Fruit fly (Drosophila melanogaster) S2 (cell line): Measurements from ENCODE around the gene CG33771.
"Not testable (repeated sequence)": the region's sequence is repeated elsewhere in the genome, so short reads cannot be mapped to it uniquely, and the experiment has no call there.

ENCODE experiments used
- CG8478 ChIP-seq: fragments of >200 bp; optimal IDR thresholded peaks from 2 replicates; lab custom pipeline; 2018
- CTCF ChIP-seq, 2 experiments: fragments of >200 bp; optimal IDR thresholded peaks; 2 replicates each; lab custom pipeline; 2018

CG33771 gene

DNA sequence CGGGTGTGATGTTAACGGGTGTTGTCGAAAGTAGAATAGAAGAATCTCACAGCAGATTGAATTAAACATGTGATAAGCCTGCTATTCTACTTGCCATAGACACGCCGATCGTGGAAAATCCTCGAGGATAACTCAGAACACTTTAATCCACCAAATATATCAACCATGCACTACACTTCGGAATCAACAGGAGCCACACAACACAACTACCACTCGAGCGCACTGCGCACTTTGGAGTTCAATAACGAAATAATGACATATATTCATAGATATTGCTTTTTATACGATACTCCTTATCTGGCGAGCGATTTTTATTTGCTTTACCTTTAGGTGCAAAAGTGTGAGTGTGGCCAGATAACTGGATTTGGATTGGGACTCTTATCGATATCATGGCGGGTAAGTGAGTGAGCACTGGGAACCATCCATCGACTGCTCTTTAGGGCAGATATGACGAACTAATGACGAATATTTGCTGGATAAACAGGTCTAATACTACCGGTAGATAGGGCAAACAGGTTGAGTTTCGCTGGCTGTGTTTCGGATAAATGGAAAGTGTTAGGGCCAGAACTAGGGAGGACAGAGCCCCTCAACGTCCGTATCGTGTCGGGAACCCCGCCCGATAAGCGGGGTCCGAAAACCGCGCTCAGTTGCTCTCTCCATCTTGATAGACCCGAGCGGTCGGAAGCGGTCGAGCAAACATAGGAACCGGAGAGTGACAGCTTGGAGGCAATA is 20.2 kb downstream of the CG33771 start, which contains the start of gene Jhbp6:
Gene Jhbp6 (plus strand): TSS at position 682 of the 732 bp plus-strand sequence.
- TF ChIP-seq CTCF (optimal IDR thresholded peaks at IDR 0.05; lab: Kevin White, UChicago) (no peak), CG8478 (lab: Kevin White, UChicago) (no peak)

DNA sequence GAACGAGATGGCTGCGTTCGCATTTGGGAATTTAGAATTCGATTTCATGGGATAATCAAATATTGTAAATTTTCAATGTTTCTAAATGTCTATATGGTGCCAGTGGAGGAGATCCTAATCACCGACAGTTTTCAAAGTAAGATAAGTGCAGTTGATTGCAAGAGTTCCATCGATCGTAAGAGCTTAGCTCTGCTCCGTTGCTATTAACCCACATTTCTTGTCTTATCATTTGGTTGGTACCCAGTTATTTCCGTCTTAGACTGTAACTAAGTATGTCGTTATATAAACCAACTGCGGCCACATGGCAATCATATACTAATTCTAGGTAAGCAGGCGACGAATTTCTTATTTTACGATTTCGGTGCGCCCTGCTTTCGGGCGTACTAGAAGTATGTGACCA is 21.0 kb downstream of the CG33771 start:
- TF ChIP-seq CG8478 (lab: Kevin White, UChicago) (no peak), CTCF (optimal IDR thresholded peaks at IDR 0.05; lab: Kevin White, UChicago) (no peak)

DNA sequence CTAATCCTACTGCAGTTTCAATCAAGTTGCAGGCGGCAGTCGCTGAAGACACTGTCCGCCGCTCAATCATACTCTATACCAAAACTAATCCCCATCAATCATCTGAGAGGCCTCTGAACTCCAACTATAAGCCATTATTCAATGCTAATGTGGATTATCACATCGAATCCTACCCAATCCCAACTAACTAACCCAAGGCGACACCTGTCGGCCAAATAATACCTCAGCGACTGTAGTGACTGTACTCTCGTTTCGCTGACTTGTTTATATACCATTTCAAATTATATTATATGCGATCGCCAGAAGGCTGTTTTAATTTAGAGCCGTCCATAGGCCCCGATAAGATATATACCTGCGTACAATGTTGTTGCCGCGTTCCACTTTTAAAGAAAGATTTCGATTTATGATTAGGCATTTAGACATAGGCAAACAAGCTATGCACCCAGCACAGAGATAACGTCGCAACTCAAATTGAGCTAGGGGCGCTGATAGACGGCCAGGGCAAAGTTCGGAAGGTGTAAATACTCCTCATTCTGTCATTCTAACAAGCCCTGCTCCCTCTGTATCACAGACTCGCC is 22.6 kb downstream of the CG33771 start:
- TF ChIP-seq CG8478 (lab: Kevin White, UChicago) (no peak), CTCF (optimal IDR thresholded peaks at IDR 0.05; lab: Kevin White, UChicago) (peak; percentile 72 to 73)

DNA sequence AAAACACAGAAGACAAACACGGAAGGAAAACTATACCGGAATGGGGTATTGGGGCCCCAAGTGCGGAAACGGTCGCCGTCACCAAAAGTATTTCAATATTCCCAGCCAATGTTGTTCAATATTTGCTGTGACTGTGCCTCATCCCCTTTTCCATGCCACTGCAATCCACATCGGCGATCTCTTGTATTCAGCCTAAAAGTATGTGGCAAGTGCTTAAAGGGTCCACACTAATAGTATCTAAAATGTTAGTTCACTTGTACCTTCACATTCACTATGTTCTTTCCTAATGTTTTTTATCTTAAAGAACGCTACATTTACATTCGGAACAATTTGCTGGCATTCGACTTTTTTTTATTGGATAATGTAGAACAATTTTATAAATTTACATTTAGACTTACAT is 31.7 kb downstream of the CG33771 start:
- no peak for TF ChIP-seq CG8478 (lab: Kevin White, UChicago)
- TF ChIP-seq CTCF (optimal IDR thresholded peaks at IDR 0.05; lab: Kevin White, UChicago): peak in 1 of 2 experiments; percentile 8

DNA sequence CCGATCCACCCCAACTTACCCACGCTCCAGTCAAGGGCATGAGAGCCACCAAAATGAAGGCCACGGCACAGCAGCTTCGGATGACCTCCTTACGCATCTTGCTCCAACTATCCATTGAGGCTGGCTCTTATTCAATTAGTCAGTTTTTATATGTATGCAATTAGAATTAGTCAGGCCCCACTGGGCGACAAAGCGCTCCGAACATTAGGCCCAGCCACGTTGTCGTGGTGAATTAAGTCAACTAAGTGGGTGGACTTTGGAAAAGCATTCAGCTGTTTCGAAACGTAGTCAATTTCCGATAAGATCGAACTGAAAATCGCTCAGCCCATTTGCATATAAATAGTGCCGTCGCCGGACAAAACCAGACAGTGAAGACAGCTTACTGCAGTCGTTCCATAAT is 37.8 kb downstream of the CG33771 start, which contains the start of the genes CG14455 and CG14456:
Gene CG14455 (minus strand): TSS at position 101 of the 400 bp plus-strand sequence.
Gene CG14456 (plus strand): TSS at position 236 of the 400 bp plus-strand sequence.
- TF ChIP-seq CG8478 (lab: Kevin White, UChicago) (no peak), CTCF (optimal IDR thresholded peaks at IDR 0.05; lab: Kevin White, UChicago) (no peak)

DNA sequence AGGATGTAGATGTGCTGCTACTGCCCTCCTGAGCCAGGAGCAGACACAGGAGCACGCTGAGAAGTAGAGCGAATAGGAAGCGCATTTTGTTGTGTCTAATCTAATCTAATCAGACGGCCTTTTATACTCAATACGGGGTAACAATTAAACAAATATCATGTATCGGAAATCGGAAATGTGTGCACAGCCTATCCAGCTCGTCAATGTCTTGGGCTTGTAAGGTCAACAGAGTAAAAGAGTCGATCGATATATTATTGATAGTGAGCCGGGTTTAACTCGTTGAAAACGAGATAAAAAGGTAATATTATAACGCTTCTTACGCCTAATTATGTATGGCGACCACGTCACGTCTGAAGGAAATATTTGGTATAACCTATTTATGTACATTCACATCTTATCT is 43.2 kb downstream of the CG33771 start, which contains the start of gene CG14454:
Gene CG14454 (minus strand): TSS at position 101 of the 400 bp plus-strand sequence.
- not testable (repeated sequence) for TF ChIP-seq CG8478 (lab: Kevin White, UChicago); CTCF (optimal IDR thresholded peaks at IDR 0.05; lab: Kevin White, UChicago)

DNA sequence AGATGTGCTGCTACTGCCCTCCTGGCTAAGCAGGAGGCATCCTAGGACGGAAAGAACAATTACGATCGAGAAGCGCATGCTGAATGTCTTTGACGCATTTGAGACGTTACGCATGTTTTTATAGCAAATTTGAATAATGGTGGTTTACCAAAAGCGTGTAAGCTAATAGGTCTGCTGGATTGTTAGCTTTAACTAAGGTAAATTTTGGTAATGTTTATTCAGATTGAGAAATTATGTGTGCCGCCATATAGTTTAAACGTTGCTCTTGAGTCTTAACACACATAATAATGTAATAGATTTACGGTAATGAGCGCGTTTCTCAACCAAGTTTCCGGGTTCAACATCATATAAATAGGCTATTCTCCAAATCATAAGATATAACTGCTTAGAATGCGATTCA is 44.5 kb downstream of the CG33771 start, which contains the start of the genes CG12546 and CG14453:
Gene CG12546 (minus strand): TSS at position 101 of the 400 bp plus-strand sequence.
Gene CG14453 (plus strand): TSS at position 372 of the 400 bp plus-strand sequence.
- TF ChIP-seq CTCF (optimal IDR thresholded peaks at IDR 0.05; lab: Kevin White, UChicago): no peak
- TF ChIP-seq CG8478 (lab: Kevin White, UChicago): no peak

DNA sequence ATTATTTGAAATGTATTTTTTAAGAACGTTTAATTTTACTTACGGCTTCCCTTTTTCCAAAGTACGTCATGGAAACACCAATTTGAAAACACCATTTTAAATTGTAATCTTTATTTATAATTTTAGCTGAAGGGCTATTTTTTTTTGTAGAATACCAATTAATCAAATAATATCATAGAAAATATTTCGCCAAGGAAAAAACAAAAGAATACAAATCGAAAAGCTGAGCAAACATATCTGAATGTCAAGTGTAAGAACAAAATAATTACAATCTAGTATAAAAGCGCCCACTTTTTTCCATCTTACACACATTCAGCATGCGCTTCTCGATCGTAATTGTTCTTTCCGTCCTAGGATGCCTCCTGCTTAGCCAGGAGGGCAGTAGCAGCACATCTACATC is 46.5 kb downstream of the CG33771 start, which contains the start of gene CG14452:
Gene CG14452 (plus strand): TSS at position 301 of the 400 bp plus-strand sequence.
- no peak for TF ChIP-seq CG8478 (lab: Kevin White, UChicago)
- no peak for TF ChIP-seq CTCF (optimal IDR thresholded peaks at IDR 0.05; lab: Kevin White, UChicago)

DNA sequence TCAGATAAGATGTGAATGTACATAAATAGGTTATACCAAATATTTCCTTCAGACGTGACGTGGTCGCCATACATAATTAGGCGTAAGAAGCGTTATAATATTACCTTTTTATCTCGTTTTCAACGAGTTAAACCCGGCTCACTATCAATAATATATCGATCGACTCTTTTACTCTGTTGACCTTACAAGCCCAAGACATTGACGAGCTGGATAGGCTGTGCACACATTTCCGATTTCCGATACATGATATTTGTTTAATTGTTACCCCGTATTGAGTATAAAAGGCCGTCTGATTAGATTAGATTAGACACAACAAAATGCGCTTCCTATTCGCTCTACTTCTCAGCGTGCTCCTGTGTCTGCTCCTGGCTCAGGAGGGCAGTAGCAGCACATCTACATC is 47.7 kb downstream of the CG33771 start, which contains the start of gene CG32453:
Gene CG32453 (plus strand): TSS at position 301 of the 400 bp plus-strand sequence.
- TF ChIP-seq CTCF (optimal IDR thresholded peaks at IDR 0.05; lab: Kevin White, UChicago); CG8478 (lab: Kevin White, UChicago): not testable (repeated sequence)

DNA sequence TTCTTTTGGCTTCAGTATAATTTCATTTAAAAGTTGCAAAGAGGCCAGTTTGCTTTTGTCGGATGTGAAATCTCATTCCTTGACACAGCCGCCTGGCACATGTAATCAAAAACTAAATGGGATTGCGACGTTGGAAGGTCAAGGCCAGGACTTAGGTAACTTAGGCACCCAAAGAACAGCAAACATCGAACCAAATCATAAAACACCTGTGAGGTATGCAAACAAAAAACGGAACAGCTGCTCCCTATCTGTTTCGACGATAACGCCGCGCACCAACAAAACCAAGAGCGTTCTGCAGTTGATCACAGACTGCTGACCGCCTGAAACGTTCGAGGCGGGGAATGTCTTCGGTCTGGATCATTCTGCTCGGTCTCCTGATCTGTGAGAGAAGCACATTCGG is 49.9 kb downstream of the CG33771 start, which contains the start of gene CG45116:
Gene CG45116 (plus strand): TSS at position 301 of the 400 bp plus-strand sequence.
- TF ChIP-seq CTCF (optimal IDR thresholded peaks at IDR 0.05; lab: Kevin White, UChicago) (no peak), CG8478 (lab: Kevin White, UChicago) (no peak)
